Fruit fly (Drosophila melanogaster): ENCODE results near the gene CG3213.
A peak's percentile ranks its signal among the peaks of the same experiment; 100 is the strongest.

CG3213 gene

DNA sequence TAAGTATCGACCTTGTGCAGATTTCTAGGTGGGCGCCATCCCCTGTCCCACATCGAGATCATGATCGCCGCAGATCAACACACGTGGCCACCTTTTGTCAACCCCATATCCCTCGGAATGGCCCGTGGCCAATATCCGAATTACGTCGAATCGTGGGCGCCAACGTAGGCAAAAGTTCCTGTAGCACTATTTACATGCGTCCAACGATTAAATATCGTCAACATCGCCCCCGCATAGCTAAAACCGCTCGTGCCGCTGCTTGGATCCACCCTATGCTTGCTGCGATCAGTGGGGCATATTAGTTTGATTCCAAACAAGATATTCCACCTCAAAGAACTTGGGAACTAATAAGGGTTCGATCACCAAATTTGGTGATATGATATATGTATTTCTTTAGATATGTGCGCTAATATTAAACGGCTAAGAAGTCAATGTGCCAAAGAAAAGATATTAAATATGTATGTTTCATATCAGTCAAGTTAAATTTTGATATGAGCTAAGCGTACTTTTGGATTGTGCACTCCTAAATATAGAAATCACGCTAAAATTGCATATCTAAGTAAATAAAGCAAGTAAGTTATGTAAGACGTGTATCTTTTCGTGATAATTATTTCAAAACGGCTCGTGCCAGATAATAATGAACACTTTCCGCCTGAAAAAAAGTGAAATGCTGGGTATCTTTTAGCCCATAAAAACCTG is 42.2 kb downstream of the CG3213 start (continued):
- peak; percentile 21 for TF ChIP-seq Atf3 (GFP tag; optimal IDR thresholded peaks at IDR 0.05)
- TF ChIP-seq hb (GFP tag; IDR thresholded peaks at IDR 0.05; ENCODE audit: partially characterized antibody) = no peak
- no peak for TF ChIP-seq oc (tag; optimal IDR thresholded peaks at IDR 0.05)
- no peak for TF ChIP-seq dati (GFP tag; IDR thresholded peaks at IDR 0.05)
- no peak for TF ChIP-seq CG1647 (GFP tag; optimal IDR thresholded peaks at IDR 0.05)
- no peak for TF ChIP-seq fru (optimal IDR thresholded peaks at IDR 0.05)
- TF ChIP-seq sima (GFP tag; optimal IDR thresholded peaks at IDR 0.05) = no peak
- TF ChIP-seq B-H1 (GFP tag; IDR thresholded peaks at IDR 0.05) = peak; percentile 27; the same call in 1 of the 3 replicates
- TF ChIP-seq Vsx1 (GFP tag; optimal IDR thresholded peaks at IDR 0.05) = no peak
- TF ChIP-seq CG4854 (GFP tag; optimal IDR thresholded peaks at IDR 0.05) = peak; percentile 29
- TF ChIP-seq CG13894 (tag; optimal IDR thresholded peaks at IDR 0.05) = no peak
- TF ChIP-seq kah (GFP tag; optimal IDR thresholded peaks at IDR 0.05) = no peak
- TF ChIP-seq CG34376 (GFP tag; optimal IDR thresholded peaks at IDR 0.05) = no peak
- TF ChIP-seq sc (optimal IDR thresholded peaks at IDR 0.05) = no peak
- no peak for TF ChIP-seq sc (GFP tag; optimal IDR thresholded peaks at IDR 0.05)
- no peak for TF ChIP-seq unc-4 (GFP tag; IDR thresholded peaks at IDR 0.05; ENCODE audit: partially characterized antibody)
- TF ChIP-seq az2 (GFP tag; optimal IDR thresholded peaks at IDR 0.05) = peak; percentile 44
- TF ChIP-seq CG17912 (GFP tag; optimal IDR thresholded peaks at IDR 0.05) = no peak
- TF ChIP-seq D (optimal IDR thresholded peaks at IDR 0.05) = no peak
- TF ChIP-seq D (GFP tag; optimal IDR thresholded peaks at IDR 0.05) = no peak
- TF ChIP-seq CG10366 (GFP tag; IDR thresholded peaks at IDR 0.05) = no peak
- TF ChIP-seq Drgx (GFP tag; IDR thresholded peaks at IDR 0.05) = peak; percentile 28; the same call in 1 of the 2 replicates
- no peak for TF ChIP-seq CG7987 (GFP tag; optimal IDR thresholded peaks at IDR 0.05)
- no peak; the same call in none of the 2 replicates for TF ChIP-seq al (GFP tag; IDR thresholded peaks at IDR 0.05)
- no peak for TF ChIP-seq CG14441 (GFP tag; IDR thresholded peaks at IDR 0.05)
- TF ChIP-seq tll (GFP tag; optimal IDR thresholded peaks at IDR 0.05) = no peak
- TF ChIP-seq CG6689 (GFP tag; IDR thresholded peaks at IDR 0.05) = no peak
- TF ChIP-seq CG2889 (GFP tag; IDR thresholded peaks at IDR 0.05) = no peak
- TF ChIP-seq CTCF (GFP tag; optimal IDR thresholded peaks at IDR 0.05) = no peak
- no peak for TF ChIP-seq klu (GFP tag; IDR thresholded peaks at IDR 0.05)
- TF ChIP-seq p53 (GFP tag; optimal IDR thresholded peaks at IDR 0.05) = no peak
- no peak; the same call in 1 of the 2 replicates for TF ChIP-seq Taf1 (GFP tag; IDR thresholded peaks at IDR 0.05)
- TF ChIP-seq trh (GFP tag; optimal IDR thresholded peaks at IDR 0.05) = no peak
- TF ChIP-seq toy (GFP tag; IDR thresholded peaks at IDR 0.05) = no peak
- TF ChIP-seq CG4282 (GFP tag; optimal IDR thresholded peaks at IDR 0.05) = no peak
- peak; percentile 40 for TF ChIP-seq CG11723 (GFP tag; optimal IDR thresholded peaks at IDR 0.05)
- TF ChIP-seq CG4424 (GFP tag; optimal IDR thresholded peaks at IDR 0.05) = peak; percentile 33
- no peak for TF ChIP-seq Sry-δ (GFP tag; optimal IDR thresholded peaks at IDR 0.05)
- TF ChIP-seq Jarid2 (GFP tag; optimal IDR thresholded peaks at IDR 0.05) = no peak
- no peak for TF ChIP-seq br (optimal IDR thresholded peaks at IDR 0.05)
- peak; percentile 5 for TF ChIP-seq her (GFP tag; optimal IDR thresholded peaks at IDR 0.05)
- TF ChIP-seq pnt (GFP tag; optimal IDR thresholded peaks at IDR 0.05) = peak; percentile 5
- no peak for TF ChIP-seq nerfin-2 (GFP tag; IDR thresholded peaks at IDR 0.05; ENCODE audit: partially characterized antibody)
- no peak for TF ChIP-seq zfh1 (GFP tag; IDR thresholded peaks at IDR 0.05)
- no peak for TF ChIP-seq CG13123 (GFP tag; optimal IDR thresholded peaks at IDR 0.05)
- TF ChIP-seq CG2712 (tag; optimal IDR thresholded peaks at IDR 0.05) = peak; percentile 46
- peak; percentile 52 for TF ChIP-seq CG10209 (GFP tag; optimal IDR thresholded peaks at IDR 0.05)
- peak; percentile 39 for TF ChIP-seq CG17385 (GFP tag; optimal IDR thresholded peaks at IDR 0.05)
- no peak for TF ChIP-seq CG11695 (GFP tag; IDR thresholded peaks at IDR 0.05)
- TF ChIP-seq CG17612 (GFP tag; IDR thresholded peaks at IDR 0.05) = no peak
- TF ChIP-seq mam (GFP tag; optimal IDR thresholded peaks at IDR 0.05) = peak; percentile 51
- TF ChIP-seq Side (GFP tag; optimal IDR thresholded peaks at IDR 0.05) = no peak
- TF ChIP-seq fd3F (GFP tag; optimal IDR thresholded peaks at IDR 0.05) = peak; percentile 41

All from whole organism, embryonic.